Worm (Caenorhabditis elegans) whole organism, young adult: ENCODE results near the gene W01B6.5.

ENCODE experiments used
- B0035.1 ChIP-seq: sonication (generic microtip); optimal IDR thresholded peaks from 2 replicates; lab custom pipeline; 2016; ENCODE audit warnings: missing genetic modification characterization, mild to moderate bottlenecking, missing compliant biosample characterization, missing genotype, missing genetic modification reagents
- F22D6.2 ChIP-seq: sonication (generic microtip); optimal IDR thresholded peaks from 2 replicates; lab custom pipeline; 2016; ENCODE audit warnings: mild to moderate bottlenecking, missing genetic modification characterization, missing compliant biosample characterization
- Y79H2A.3 ChIP-seq: fragments of 200-800 bp; sonication (Bioruptor generic); conservative IDR thresholded peaks from 2 replicates; pipeline ENCODE4 v1.3.6; 2022; ENCODE audit warnings: missing genetic modification reagents, missing genetic modification characterization, missing compliant biosample characterization
- ama-1 ChIP-seq, 3 experiments: fragments of 150-350 bp in 1 of 3; sonication (generic microtip) in 2 of 3; optimal IDR thresholded peaks; 2 replicates each; lab custom pipeline; 2014 to 2018; ENCODE audit warnings: missing biosample characterization in 2 of 3, missing genetic modification characterization in 2 of 3, missing genetic modification reagents in 2 of 3
- ceh-27 ChIP-seq: fragments of 200-800 bp; sonication (Bioruptor generic); optimal IDR thresholded peaks from 2 replicates; lab custom pipeline; 2018; ENCODE audit warnings: mild to moderate bottlenecking, missing genetic modification characterization, moderate library complexity, missing compliant biosample characterization
- ets-4 ChIP-seq: fragments of 200-800 bp; sonication (Bioruptor generic); optimal IDR thresholded peaks from 2 replicates; lab custom pipeline; 2018; ENCODE audit warnings: mild to moderate bottlenecking, missing genetic modification characterization, missing compliant biosample characterization
- sea-2 ChIP-seq: fragments of 200-800 bp; sonication (Bioruptor generic); IDR thresholded peaks from 2 replicates; pipeline ENCODE4 v1.3.6; 2022; ENCODE audit warnings: missing genetic modification characterization, missing compliant biosample characterization

DNA sequence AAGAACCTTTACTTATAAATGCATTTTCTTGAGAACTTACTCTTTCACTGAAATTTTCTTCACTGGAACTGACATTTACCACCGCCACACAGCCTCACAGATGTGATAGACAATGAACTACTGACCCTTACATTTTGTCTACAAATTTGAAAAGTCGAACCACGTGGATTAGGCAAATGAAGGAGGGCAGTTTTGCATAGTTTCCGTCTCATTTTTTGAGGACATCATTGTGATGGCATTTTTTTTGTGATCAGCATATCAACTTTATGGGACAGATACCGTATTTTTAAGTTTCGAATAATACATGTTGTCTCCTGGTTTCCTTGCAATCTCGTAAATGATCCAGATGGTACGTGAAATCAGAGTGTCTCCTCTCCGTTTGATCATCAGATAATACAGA, 3.5 kb upstream of the W01B6.5 start, which contains the start of gene W01B6.3:
- TF ChIP-seq ets-4 (GFP tag; lab: Kevin White, UChicago) = no peak
- TF ChIP-seq F22D6.2 (tag; lab: Kevin White, UChicago) = no peak
- no peak for TF ChIP-seq ceh-27 (GFP tag; lab: Kevin White, UChicago)
- TF ChIP-seq sea-2 (GFP tag; lab: Robert Waterston, UW) = no peak
- TF ChIP-seq Y79H2A.3 = no peak
- TF ChIP-seq ama-1 (optimal IDR thresholded peaks at IDR 0.05; lab: Kevin White, UChicago) = no peak
- TF ChIP-seq ama-1 (GFP tag; optimal IDR thresholded peaks at IDR 0.05; lab: Kevin White, UChicago) = no peak
- no peak for TF ChIP-seq B0035.1 (tag; lab: Kevin White, UChicago)
